Fruit fly (Drosophila melanogaster) whole organism, embryonic: ENCODE measurements around the gene sol.

ENCODE experiments used
- Awh ChIP-seq: fragments of 200-800 bp; sonication (Bioruptor generic); IDR thresholded peaks from 2 replicates; pipeline ENCODE4, ENCODE4 v1.3.6; 2022; ENCODE audit warnings: missing biosample characterization, missing genetic modification characterization
- BEAF-32 ChIP-seq: fragments of 200-800 bp; sonication (Bioruptor generic); optimal IDR thresholded peaks from 3 replicates; lab custom pipeline; 2017; ENCODE audit warnings: missing biosample characterization, missing genetic modification characterization, mild to moderate bottlenecking, moderate library complexity, missing genetic modification reagents
- CG10147 ChIP-seq: fragments of 200-800 bp; sonication (Bioruptor generic); optimal IDR thresholded peaks from 2 replicates; lab custom pipeline; 2019; ENCODE audit warnings: missing biosample characterization, mild to moderate bottlenecking, missing genetic modification characterization, moderate library complexity
- CG10366 ChIP-seq: fragments of 200-800 bp; sonication (Bioruptor generic); IDR thresholded peaks from 2 replicates; pipeline ENCODE4 v1.3.6; 2022; ENCODE audit warnings: missing biosample characterization, missing genetic modification characterization
- CG12391 ChIP-seq: fragments of 200-800 bp; sonication (Bioruptor generic); optimal IDR thresholded peaks from 3 replicates; lab custom pipeline; 2018; ENCODE audit warnings: missing biosample characterization, mild to moderate bottlenecking, missing genetic modification characterization, moderate library complexity
- CG14667 ChIP-seq: fragments of 200-800 bp; sonication (Bioruptor generic); IDR thresholded peaks from 2 replicates; pipeline ENCODE4 v1.3.6; 2022; ENCODE audit warnings: missing biosample characterization, missing genetic modification characterization
- CG15601 ChIP-seq: fragments of 200-800 bp; sonication (Bioruptor generic); optimal IDR thresholded peaks from 3 replicates; lab custom pipeline; 2019; ENCODE audit warnings: missing biosample characterization, mild to moderate bottlenecking, missing genetic modification characterization, moderate library complexity
- CG15696 ChIP-seq: fragments of 200-800 bp; sonication (Bioruptor generic); optimal IDR thresholded peaks from 2 replicates; lab custom pipeline; 2019; ENCODE audit warnings: missing biosample characterization, mild to moderate bottlenecking, missing genetic modification characterization, moderate library complexity
- CG1647 ChIP-seq: fragments of 200-800 bp; sonication (Bioruptor generic); optimal IDR thresholded peaks from 3 replicates; lab custom pipeline; 2016; ENCODE audit warnings: missing biosample characterization, missing genetic modification characterization
- CG18476 ChIP-seq: fragments of 200-800 bp; sonication (Bioruptor generic); optimal IDR thresholded peaks from 2 replicates; lab custom pipeline; 2016; ENCODE audit warnings: missing biosample characterization, mild to moderate bottlenecking, missing genetic modification characterization
- CG18599 ChIP-seq: fragments of 200-800 bp; sonication (Bioruptor generic); optimal IDR thresholded peaks from 3 replicates; lab custom pipeline; 2017; ENCODE audit warnings: missing biosample characterization, missing genetic modification characterization, mild to moderate bottlenecking, moderate library complexity, missing genetic modification reagents
- CG2120 ChIP-seq: fragments of 200-800 bp; sonication (Bioruptor generic); optimal IDR thresholded peaks from 3 replicates; lab custom pipeline; 2016; ENCODE audit warnings: missing biosample characterization, missing genetic modification characterization
- CG2712 ChIP-seq: fragments of 200-800 bp; optimal IDR thresholded peaks from 3 replicates; lab custom pipeline; 2019; ENCODE audit warnings: missing biosample characterization, mild to moderate bottlenecking, missing genetic modification characterization, moderate library complexity
- CG31224 ChIP-seq: fragments of 200-800 bp; sonication (Bioruptor generic); IDR thresholded peaks from 2 replicates; pipeline ENCODE4 v1.3.6; 2022; ENCODE audit warnings: missing biosample characterization, missing genetic modification characterization
- CG4617 ChIP-seq: fragments of 200-800 bp; sonication (Bioruptor generic); optimal IDR thresholded peaks from 3 replicates; lab custom pipeline; 2016; ENCODE audit warnings: missing biosample characterization, missing genetic modification characterization, borderline replicate concordance
- CG8924 ChIP-seq: fragments of 200-800 bp; optimal IDR thresholded peaks from 3 replicates; lab custom pipeline; 2019; ENCODE audit warnings: missing biosample characterization, mild to moderate bottlenecking, missing genetic modification characterization, moderate library complexity
- CG9727 ChIP-seq: fragments of 200-800 bp; sonication (Bioruptor generic); optimal IDR thresholded peaks from 3 replicates; lab custom pipeline; 2017; ENCODE audit warnings: missing biosample characterization, mild to moderate bottlenecking, missing genetic modification characterization
- CrebB ChIP-seq: fragments of 200-800 bp; sonication (Bioruptor generic); optimal IDR thresholded peaks from 3 replicates; lab custom pipeline; 2018; ENCODE audit warnings: missing biosample characterization, mild to moderate bottlenecking, missing genetic modification characterization
- Dip2 ChIP-seq: fragments of 200-800 bp; sonication (Bioruptor generic); IDR thresholded peaks from 2 replicates; pipeline ENCODE4 v1.3.6; 2022; ENCODE audit warnings: missing biosample characterization, missing genetic modification characterization
- Dll ChIP-seq: fragments of 200-800 bp; sonication (Bioruptor generic); IDR thresholded peaks from 4 replicates; pipeline ENCODE4 v1.3.6; 2022; ENCODE audit warnings: missing biosample characterization, missing genetic modification characterization; ENCODE audit not compliant: partially characterized antibody
- ERR ChIP-seq: fragments of 200-800 bp; sonication (Bioruptor generic); optimal IDR thresholded peaks from 2 replicates; lab custom pipeline; 2016; ENCODE audit warnings: missing biosample characterization, missing genetic modification characterization
- Eip74EF ChIP-seq, 2 experiments: fragments of 200-800 bp in 1 of 2; fragments of >200 bp in 1 of 2; sonication (Bioruptor generic) in 1 of 2; optimal IDR thresholded peaks; 2 replicates each; lab custom pipeline; 2017 to 2019; ENCODE audit warnings: missing biosample characterization in 2 of 2, missing genetic modification characterization in 2 of 2, mild to moderate bottlenecking in 1 of 2, moderate library complexity in 1 of 2
- Ets65A ChIP-seq: fragments of 200-800 bp; sonication (Bioruptor generic); peaks from one replicate; lab custom pipeline; 2016; ENCODE audit warnings: missing biosample characterization, missing genetic modification characterization
- Fer3 ChIP-seq: fragments of 200-800 bp; sonication (Bioruptor generic); optimal IDR thresholded peaks from 2 replicates; lab custom pipeline; 2018; ENCODE audit warnings: missing biosample characterization, mild to moderate bottlenecking, missing genetic modification characterization, moderate library complexity
- Jarid2 ChIP-seq: fragments of 200-800 bp; sonication (Bioruptor generic); optimal IDR thresholded peaks from 3 replicates; lab custom pipeline; 2017; ENCODE audit warnings: mild to moderate bottlenecking, missing biosample characterization, missing genetic modification reagents, missing genetic modification characterization
- Poxn ChIP-seq: fragments of 200-800 bp; sonication (Bioruptor generic); IDR thresholded peaks from 2 replicates; pipeline ENCODE4 v1.3.6; 2022; ENCODE audit warnings: missing biosample characterization, missing genetic modification characterization
- Xbp1 ChIP-seq: fragments of 200-800 bp; sonication (Bioruptor generic); optimal IDR thresholded peaks from 3 replicates; lab custom pipeline; 2016; ENCODE audit warnings: missing biosample characterization, mild to moderate bottlenecking, missing genetic modification characterization
- cato ChIP-seq: fragments of 200-800 bp; sonication (Bioruptor generic); optimal IDR thresholded peaks from 2 replicates; lab custom pipeline; 2016; ENCODE audit warnings: missing biosample characterization, missing genetic modification characterization, borderline replicate concordance
- chm ChIP-seq: fragments of 200-800 bp; sonication (Bioruptor generic); IDR thresholded peaks from 2 replicates; pipeline ENCODE4 v1.3.6; 2022; ENCODE audit warnings: missing biosample characterization, missing genetic modification characterization
- disco-r ChIP-seq: fragments of 200-800 bp; sonication (Bioruptor generic); optimal IDR thresholded peaks from 2 replicates; lab custom pipeline; 2016; ENCODE audit warnings: missing biosample characterization, missing genetic modification characterization
- dmrt99B ChIP-seq: fragments of 200-800 bp; sonication (Bioruptor generic); optimal IDR thresholded peaks from 2 replicates; lab custom pipeline; 2018; ENCODE audit warnings: missing biosample characterization, mild to moderate bottlenecking, missing genetic modification characterization, moderate library complexity
- en ChIP-seq: fragments of 200-800 bp; sonication (Bioruptor generic); optimal IDR thresholded peaks from 2 replicates; lab custom pipeline; 2016; ENCODE audit warnings: missing biosample characterization, missing genetic modification characterization
- fu2 ChIP-seq: fragments of 200-800 bp; sonication (Bioruptor generic); optimal IDR thresholded peaks from 2 replicates; lab custom pipeline; 2016; ENCODE audit warnings: missing biosample characterization, missing genetic modification characterization
- gcm ChIP-seq: fragments of 200-800 bp; sonication (Bioruptor generic); optimal IDR thresholded peaks from 2 replicates; lab custom pipeline; 2019; ENCODE audit warnings: missing biosample characterization, mild to moderate bottlenecking, missing genetic modification characterization, moderate library complexity
- gcm2 ChIP-seq: fragments of 200-800 bp; sonication (Bioruptor generic); optimal IDR thresholded peaks from 2 replicates; lab custom pipeline; 2016; ENCODE audit warnings: missing biosample characterization, missing genetic modification characterization
- hbn ChIP-seq: fragments of 200-800 bp; sonication (Bioruptor generic); IDR thresholded peaks from 2 replicates; pipeline ENCODE4 v1.3.6; 2022; ENCODE audit warnings: missing biosample characterization, missing genetic modification characterization; ENCODE audit not compliant: partially characterized antibody
- hth ChIP-seq: fragments of >200 bp; optimal IDR thresholded peaks from 2 replicates; lab custom pipeline; 2017; ENCODE audit warnings: inconsistent platforms
- klu ChIP-seq: fragments of 200-800 bp; sonication (Bioruptor generic); IDR thresholded peaks from 2 replicates; pipeline ENCODE4 v1.3.6; 2022; ENCODE audit warnings: missing biosample characterization, missing genetic modification characterization
- kni ChIP-seq: fragments of 200-800 bp; sonication (Bioruptor generic); optimal IDR thresholded peaks from 3 replicates; lab custom pipeline; 2017; ENCODE audit warnings: mild to moderate bottlenecking, missing biosample characterization, missing genetic modification reagents, missing genetic modification characterization
- pfk ChIP-seq: fragments of 200-800 bp; sonication (Bioruptor generic); optimal IDR thresholded peaks from 2 replicates; lab custom pipeline; 2018; ENCODE audit warnings: missing biosample characterization, mild to moderate bottlenecking, missing genetic modification characterization, moderate library complexity
- pros ChIP-seq: fragments of 200-800 bp; sonication (Bioruptor generic); optimal IDR thresholded peaks from 3 replicates; lab custom pipeline; 2019; ENCODE audit warnings: missing biosample characterization, mild to moderate bottlenecking, missing genetic modification characterization, moderate library complexity
- ro ChIP-seq: fragments of 200-800 bp; sonication (Bioruptor generic); IDR thresholded peaks from 2 replicates; pipeline ENCODE4 v1.3.6; 2022; ENCODE audit warnings: missing biosample characterization, missing genetic modification characterization
- row ChIP-seq: fragments of 200-800 bp; sonication (Bioruptor generic); IDR thresholded peaks from 3 replicates; pipeline ENCODE4 v1.3.6; 2022; ENCODE audit warnings: missing biosample characterization, missing genetic modification characterization
- salm ChIP-seq: fragments of 200-800 bp; sonication (Bioruptor generic); optimal IDR thresholded peaks from 2 replicates; lab custom pipeline; 2018; ENCODE audit warnings: missing biosample characterization, mild to moderate bottlenecking, missing genetic modification characterization
- schlank ChIP-seq: fragments of 200-800 bp; sonication (Bioruptor generic); optimal IDR thresholded peaks from 2 replicates; lab custom pipeline; 2018; ENCODE audit warnings: missing biosample characterization, mild to moderate bottlenecking, missing genetic modification characterization
- slbo ChIP-seq: fragments of 200-800 bp; sonication (Bioruptor generic); IDR thresholded peaks from 2 replicates; pipeline ENCODE4 v1.3.6; 2022; ENCODE audit warnings: missing biosample characterization, missing genetic modification characterization
- stwl ChIP-seq: fragments of 200-800 bp; sonication (Bioruptor generic); optimal IDR thresholded peaks from 3 replicates; lab custom pipeline; 2018; ENCODE audit warnings: missing biosample characterization, mild to moderate bottlenecking, missing genetic modification characterization, moderate library complexity
- tap ChIP-seq: fragments of 200-800 bp; optimal IDR thresholded peaks from 3 replicates; lab custom pipeline; 2019; ENCODE audit warnings: missing biosample characterization, mild to moderate bottlenecking, missing genetic modification characterization, moderate library complexity
- tx ChIP-seq: fragments of 200-800 bp; sonication (Bioruptor generic); optimal IDR thresholded peaks from 2 replicates; lab custom pipeline; 2016; ENCODE audit warnings: missing biosample characterization, missing genetic modification characterization
- unc-4 ChIP-seq: fragments of 200-800 bp; sonication (Bioruptor generic); IDR thresholded peaks from 2 replicates; pipeline ENCODE4 v1.3.6; 2022; ENCODE audit warnings: missing biosample characterization, missing genetic modification characterization; ENCODE audit not compliant: partially characterized antibody

The sol gene

DNA sequence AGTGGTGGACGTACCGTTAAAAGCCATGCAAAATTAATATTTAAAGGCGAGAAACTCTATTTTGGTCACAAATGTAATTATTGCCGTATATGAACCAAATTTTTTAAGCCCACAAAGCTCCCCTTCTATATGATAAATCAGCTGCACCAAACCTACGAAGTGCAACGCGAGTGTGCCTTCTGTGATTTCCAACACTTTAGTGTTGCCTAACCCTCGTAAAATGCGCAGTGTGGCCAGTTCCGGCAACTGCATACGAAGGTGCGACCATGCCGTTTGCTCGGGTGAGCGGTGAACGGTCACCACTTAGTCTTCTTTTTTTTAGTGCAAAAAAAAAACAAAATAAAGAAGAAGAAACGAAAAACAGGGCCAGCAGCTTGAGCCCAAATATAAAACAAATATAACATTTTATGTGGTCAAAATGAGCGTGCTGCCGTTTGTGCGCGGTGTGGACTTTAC lies 10.6 kb upstream of the sol start, which contains the start of the genes tty and fliI (continued):
- TF ChIP-seq Dip2 (GFP tag; lab: Robert Waterston, UW) (no peak), slbo (GFP tag; lab: Robert Waterston, UW) (peak; percentile 95), hth (no peak), CG2120 (peak; percentile 92), cato (GFP tag; lab: Kevin White, UChicago) (peak; percentile 42), CG18476 (GFP tag; lab: Kevin White, UChicago) (peak; percentile 68), gcm2 (GFP tag; lab: Kevin White, UChicago) (peak; percentile 20), CG2712 (tag; lab: Kevin White, UChicago) (peak; percentile 77), hbn (GFP tag; lab: Robert Waterston, UW) (0 out of 2 replicates have a peak, but pooled peaks have one; percentile 17), CG10147 (GFP tag; lab: Kevin White, UChicago) (peak; percentile 61), CG10366 (GFP tag; lab: Robert Waterston, UW) (peak; percentile 90), CG15696 (tag; lab: Kevin White, UChicago) (peak; percentile 13), pfk (GFP tag; lab: Kevin White, UChicago) (peak; percentile 33), gcm (GFP tag; lab: Kevin White, UChicago) (peak; percentile 23), CG15601 (tag; lab: Kevin White, UChicago) (peak; percentile 46), CrebB (peak; percentile 40), fu2 (GFP tag; lab: Kevin White, UChicago) (peak; percentile 76), Fer3 (peak; percentile 72), CG1647 (GFP tag; lab: Kevin White, UChicago) (peak; percentile 72), ro (peak; percentile 65), CG8924 (tag; lab: Kevin White, UChicago) (peak; percentile 57), CG9727 (peak; percentile 79), pros (GFP tag; lab: Kevin White, UChicago) (no peak), ERR (peak; percentile 81), CG14667 (GFP tag; lab: Robert Waterston, UW) (peak; percentile 87), unc-4 (GFP tag; lab: Robert Waterston, UW) (no peak), salm (tag; lab: Kevin White, UChicago) (peak; percentile 40), tx (peak; percentile 87), tap (tag; lab: Kevin White, UChicago) (peak; percentile 60), Jarid2 (GFP tag; lab: Kevin White, UChicago) (no peak), CG31224 (peak; percentile 86), kni (no peak), klu (peak; percentile 85), CG4617 (GFP tag; lab: Kevin White, UChicago) (peak; percentile 63), Eip74EF (GFP tag; optimal IDR thresholded peaks at IDR 0.05; lab: Kevin White, UChicago) (peak in 1 of 2 experiments; percentile 51), schlank (tag; lab: Kevin White, UChicago) (peak; percentile 54), Dll (GFP tag; lab: Robert Waterston, UW) (0 out of 4 replicates have a peak, but pooled peaks have one; percentile 24), row (peak; percentile 91), Xbp1 (GFP tag; lab: Kevin White, UChicago) (peak; percentile 85), chm (GFP tag; lab: Robert Waterston, UW) (peak; percentile 91), Poxn (GFP tag; lab: Robert Waterston, UW) (0 out of 2 replicates have a peak, but pooled peaks have one; percentile 42), CG12391 (tag; lab: Kevin White, UChicago) (peak; percentile 80), en (GFP tag; lab: Kevin White, UChicago) (peak; percentile 50), Ets65A (peak; percentile 99), stwl (tag; lab: Kevin White, UChicago) (peak; percentile 74), dmrt99B (tag; lab: Kevin White, UChicago) (peak; percentile 80), BEAF-32 (GFP tag; lab: Kevin White, UChicago) (peak; percentile 52), Awh (GFP tag; lab: Robert Waterston, UW) (peak; percentile 88), CG18599 (GFP tag; lab: Kevin White, UChicago) (peak; percentile 86), disco-r (GFP tag; lab: Kevin White, UChicago) (peak; percentile 74)
